Worm (Caenorhabditis elegans): ENCODE results near the gene T09A5.4.

DNA sequence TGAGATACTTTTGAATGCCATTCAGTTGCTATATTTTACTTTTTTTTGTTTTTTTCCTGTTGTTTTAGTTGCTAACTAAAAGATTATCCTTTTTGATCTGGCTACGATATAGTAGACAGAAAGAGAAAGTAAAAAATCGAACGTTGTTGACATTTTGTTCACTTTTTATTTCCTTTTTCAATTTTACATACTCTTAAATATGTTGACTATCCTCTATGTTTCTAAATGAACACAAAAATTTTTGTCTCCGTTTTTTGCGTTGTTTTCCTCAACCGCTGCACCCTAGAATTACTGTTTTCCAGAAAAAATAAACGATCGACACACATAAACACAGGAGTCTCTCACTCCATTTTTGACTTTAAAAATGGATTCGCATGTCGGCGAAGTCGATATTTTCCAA, 3.9 kb upstream of the T09A5.4 start, which contains the start of gene klp-3:
- TF ChIP-seq zip-4 (GFP tag; optimal IDR thresholded peaks at IDR 0.05) (no peak), aha-1 (tag; optimal IDR thresholded peaks at IDR 0.05) (no peak), mdl-1 (tag; optimal IDR thresholded peaks at IDR 0.05) (no peak), pqm-1 (tag; optimal IDR thresholded peaks at IDR 0.05) (no peak), elt-2 (tag; optimal IDR thresholded peaks at IDR 0.05) (no peak), nhr-77 (tag; optimal IDR thresholded peaks at IDR 0.05) (no peak), egl-27 (tag; optimal IDR thresholded peaks at IDR 0.05) (no peak), mep-1 (tag; optimal IDR thresholded peaks at IDR 0.05) (no peak), ceh-8 (GFP tag; optimal IDR thresholded peaks at IDR 0.05) (no peak), ceh-82 (tag; optimal IDR thresholded peaks at IDR 0.05) (no peak)
